Worm (Caenorhabditis elegans) whole organism, young adult: ENCODE data around the gene srg-15.

Experiments
- B0035.1 ChIP-seq: sonication (generic microtip); optimal IDR thresholded peaks from 2 replicates; lab custom pipeline; 2016; ENCODE audit warnings: missing genetic modification characterization, mild to moderate bottlenecking, missing compliant biosample characterization, missing genotype, missing genetic modification reagents
- B0336.3 ChIP-seq: fragments of 200-800 bp; sonication (Bioruptor generic); IDR thresholded peaks from 2 replicates; pipeline ENCODE4 v1.3.6; 2022; ENCODE audit warnings: missing genetic modification characterization, missing compliant biosample characterization
- C06A6.2 ChIP-seq: fragments of 200-800 bp; sonication (Bioruptor generic); conservative IDR thresholded peaks from 2 replicates; pipeline ENCODE4 v1.3.6; 2022; ENCODE audit warnings: missing genetic modification characterization, missing compliant biosample characterization
- F10E7.11 ChIP-seq: sonication (generic microtip); optimal IDR thresholded peaks from 2 replicates; lab custom pipeline; 2017; ENCODE audit warnings: mild to moderate bottlenecking, missing genetic modification characterization, moderate library complexity, missing compliant biosample characterization
- F33H1.4 ChIP-seq: fragments of 200-800 bp; sonication (Bioruptor generic); IDR thresholded peaks from 2 replicates; pipeline ENCODE4 v1.3.6; 2022; ENCODE audit warnings: missing genetic modification reagents, missing genetic modification characterization, missing compliant biosample characterization
- F39B2.1 ChIP-seq: fragments of 200-800 bp; sonication (Bioruptor generic); IDR thresholded peaks from 2 replicates; pipeline ENCODE4 v1.3.6; 2022; ENCODE audit warnings: missing genetic modification reagents, missing genetic modification characterization, missing compliant biosample characterization
- T07F8.4 ChIP-seq: sonication (generic microtip); optimal IDR thresholded peaks from 2 replicates; lab custom pipeline; 2016; ENCODE audit warnings: mild to moderate bottlenecking, missing genetic modification characterization, moderate library complexity, missing compliant biosample characterization
- T26A5.8 ChIP-seq: sonication (generic microtip); optimal IDR thresholded peaks from 2 replicates; lab custom pipeline; 2016; ENCODE audit warnings: missing genetic modification characterization, missing compliant biosample characterization
- Y56A3A.18 ChIP-seq: fragments of 200-800 bp; sonication (Bioruptor generic); IDR thresholded peaks from 2 replicates; pipeline ENCODE4 v1.3.6; 2022; ENCODE audit warnings: missing genetic modification reagents, missing genetic modification characterization, missing compliant biosample characterization
- atf-7 ChIP-seq: sonication (generic microtip); optimal IDR thresholded peaks from 2 replicates; lab custom pipeline; 2017; ENCODE audit warnings: mild to moderate bottlenecking, missing genetic modification characterization, missing compliant biosample characterization
- athp-1 ChIP-seq: sonication (generic microtip); optimal IDR thresholded peaks from 2 replicates; lab custom pipeline; 2017; ENCODE audit warnings: mild to moderate bottlenecking, missing genetic modification characterization, missing compliant biosample characterization
- ccch-3 ChIP-seq: fragments of 200-800 bp; sonication (Bioruptor generic); optimal IDR thresholded peaks from 2 replicates; lab custom pipeline; 2018; ENCODE audit warnings: mild to moderate bottlenecking, missing genetic modification characterization, missing compliant biosample characterization
- cebp-1 ChIP-seq, 2 experiments: fragments of 200-800 bp in 1 of 2; sonication (Bioruptor generic) in 1 of 2; sonication (generic microtip) in 1 of 2; IDR thresholded peaks in 1 of 2; optimal IDR thresholded peaks in 1 of 2; 2 replicates each; pipeline versions ENCODE4 v1.3.6 to Lab custom; 2017 to 2022; ENCODE audit warnings: missing compliant biosample characterization in 2 of 2, missing genetic modification characterization in 2 of 2, mild to moderate bottlenecking in 1 of 2, missing genetic modification reagents in 1 of 2, moderate library complexity in 1 of 2
- cebp-2 ChIP-seq: fragments of 200-800 bp; sonication (Bioruptor generic); IDR thresholded peaks from 2 replicates; pipeline ENCODE4 v1.3.6; 2022; ENCODE audit warnings: missing genetic modification characterization, missing compliant biosample characterization
- chd-7 ChIP-seq: sonication (generic microtip); optimal IDR thresholded peaks from 2 replicates; lab custom pipeline; 2016; ENCODE audit warnings: mild to moderate bottlenecking, missing genetic modification characterization, moderate library complexity, missing compliant biosample characterization
- die-1 ChIP-seq: sonication (generic microtip); optimal IDR thresholded peaks from 2 replicates; lab custom pipeline; 2016; ENCODE audit warnings: missing genotype, mild to moderate bottlenecking, missing genetic modification characterization, missing compliant biosample characterization
- dpff-1 ChIP-seq: sonication (generic microtip); optimal IDR thresholded peaks from 2 replicates; lab custom pipeline; 2017; ENCODE audit warnings: mild to moderate bottlenecking, missing genetic modification characterization, missing compliant biosample characterization
- dpl-1 ChIP-seq: fragments of 150-350 bp; optimal IDR thresholded peaks from 2 replicates; lab custom pipeline; 2014; ENCODE audit warnings: missing biosample characterization, missing genetic modification reagents, missing genetic modification characterization
- efl-1 ChIP-seq: fragments of 150-350 bp; optimal IDR thresholded peaks from 2 replicates; lab custom pipeline; 2014; ENCODE audit warnings: missing biosample characterization, missing genetic modification reagents, missing genetic modification characterization
- egl-44 ChIP-seq: fragments of 200-800 bp; sonication (Bioruptor generic); IDR thresholded peaks from 2 replicates; pipeline ENCODE4 v1.3.6; 2022; ENCODE audit warnings: missing genetic modification reagents, missing genetic modification characterization, missing compliant biosample characterization
- egrh-3 ChIP-seq: fragments of 200-800 bp; sonication (Bioruptor generic); IDR thresholded peaks from 2 replicates; pipeline ENCODE4 v1.3.6; 2022; ENCODE audit warnings: missing genetic modification reagents, missing genetic modification characterization, missing compliant biosample characterization
- ekl-4 ChIP-seq: fragments of 200-800 bp; sonication (Bioruptor generic); IDR thresholded peaks from 2 replicates; pipeline ENCODE4 v1.3.6; 2022; ENCODE audit warnings: missing genetic modification reagents, missing genetic modification characterization, missing compliant biosample characterization
- hlh-12 ChIP-seq: sonication (generic microtip); optimal IDR thresholded peaks from 2 replicates; lab custom pipeline; 2016; ENCODE audit warnings: missing genetic modification characterization, missing compliant biosample characterization
- hmg-20 ChIP-seq: fragments of 200-800 bp; sonication (Bioruptor generic); IDR thresholded peaks from 2 replicates; pipeline ENCODE4 v1.3.6; 2022; ENCODE audit warnings: missing genetic modification reagents, missing genetic modification characterization, missing compliant biosample characterization
- madf-10 ChIP-seq: sonication (generic microtip); optimal IDR thresholded peaks from 2 replicates; lab custom pipeline; 2016; ENCODE audit warnings: mild to moderate bottlenecking, missing genetic modification characterization, missing compliant biosample characterization
- mcd-1 ChIP-seq: fragments of 200-800 bp; sonication (Bioruptor generic); IDR thresholded peaks from 2 replicates; pipeline ENCODE4 v1.3.6; 2022; ENCODE audit warnings: missing genetic modification reagents, missing genetic modification characterization, missing compliant biosample characterization
- nfyb-1 ChIP-seq: fragments of 200-800 bp; sonication (Bioruptor generic); IDR thresholded peaks from 2 replicates; pipeline ENCODE4 v1.3.6; 2022; ENCODE audit warnings: missing genetic modification reagents, missing genetic modification characterization, missing compliant biosample characterization
- nhr-120 ChIP-seq: fragments of 200-800 bp; sonication (Bioruptor generic); IDR thresholded peaks from 2 replicates; pipeline ENCODE4 v1.3.6; 2022; ENCODE audit warnings: missing genetic modification characterization, missing compliant biosample characterization
- nhr-27 ChIP-seq: fragments of 200-800 bp; sonication (Bioruptor generic); optimal IDR thresholded peaks from 2 replicates; lab custom pipeline; 2018; ENCODE audit warnings: mild to moderate bottlenecking, missing genetic modification characterization, moderate library complexity, missing compliant biosample characterization
- nhr-80 ChIP-seq: sonication (generic microtip); optimal IDR thresholded peaks from 2 replicates; lab custom pipeline; 2016; ENCODE audit warnings: missing genetic modification characterization, missing compliant biosample characterization
- nhr-90 ChIP-seq: sonication (generic microtip); optimal IDR thresholded peaks from 2 replicates; lab custom pipeline; 2016; ENCODE audit warnings: missing genotype, mild to moderate bottlenecking, missing genetic modification characterization, missing compliant biosample characterization
- rec-8 ChIP-seq, 2 experiments: sonication (generic microtip); optimal IDR thresholded peaks; 2 replicates each; lab custom pipeline; 2016; ENCODE audit warnings: mild to moderate bottlenecking in 2 of 2, missing genetic modification characterization in 2 of 2, missing genetic modification reagents in 2 of 2, missing genotype in 2 of 2, missing biosample characterization in 1 of 2, missing compliant biosample characterization in 1 of 2, moderate library complexity in 1 of 2
- sea-2 ChIP-seq: fragments of 200-800 bp; sonication (Bioruptor generic); IDR thresholded peaks from 2 replicates; pipeline ENCODE4 v1.3.6; 2022; ENCODE audit warnings: missing genetic modification characterization, missing compliant biosample characterization
- snpc-3.4 ChIP-seq: sonication (generic microtip); optimal IDR thresholded peaks from 2 replicates; lab custom pipeline; 2017; ENCODE audit warnings: missing genetic modification characterization, mild to moderate bottlenecking, missing compliant biosample characterization, antibody characterized with exemption, moderate library complexity, missing genotype, missing genetic modification reagents
- somi-1 ChIP-seq: fragments of 200-800 bp; sonication (Bioruptor generic); optimal IDR thresholded peaks from 2 replicates; lab custom pipeline; 2018; ENCODE audit warnings: mild to moderate bottlenecking, missing genetic modification characterization, missing compliant biosample characterization
- tbp1 ChIP-seq: fragments of 200-800 bp; sonication (Bioruptor generic); optimal IDR thresholded peaks from 2 replicates; lab custom pipeline; 2018; ENCODE audit warnings: mild to moderate bottlenecking, missing genetic modification characterization, missing compliant biosample characterization
- unc-130 ChIP-seq: sonication (generic microtip); optimal IDR thresholded peaks from 2 replicates; lab custom pipeline; 2016; ENCODE audit warnings: missing genetic modification reagents, missing genetic modification characterization, missing compliant biosample characterization
- zfh-2 ChIP-seq: fragments of 200-800 bp; sonication (Bioruptor generic); conservative IDR thresholded peaks from 2 replicates; pipeline ENCODE4 v1.3.6; 2022; ENCODE audit warnings: missing genetic modification reagents, missing genetic modification characterization, missing compliant biosample characterization
- ztf-18 ChIP-seq: sonication (generic microtip); optimal IDR thresholded peaks from 2 replicates; lab custom pipeline; 2016; ENCODE audit warnings: missing genotype, mild to moderate bottlenecking, missing genetic modification characterization, missing compliant biosample characterization
- ztf-22 ChIP-seq: fragments of 200-800 bp; sonication (Bioruptor generic); optimal IDR thresholded peaks from 2 replicates; lab custom pipeline; 2018; ENCODE audit warnings: mild to moderate bottlenecking, missing genetic modification characterization, moderate library complexity, missing compliant biosample characterization
- ztf-25 ChIP-seq: fragments of 200-800 bp; sonication (Bioruptor generic); IDR thresholded peaks from 2 replicates; pipeline ENCODE4 v1.3.6; 2022; ENCODE audit warnings: missing genetic modification reagents, missing genetic modification characterization, missing compliant biosample characterization
- ztf-26 ChIP-seq: sonication (generic microtip); optimal IDR thresholded peaks from 2 replicates; lab custom pipeline; 2017; ENCODE audit warnings: missing genetic modification characterization, missing compliant biosample characterization
- ztf-3 ChIP-seq: fragments of 200-800 bp; sonication (Bioruptor generic); optimal IDR thresholded peaks from 2 replicates; lab custom pipeline; 2018; ENCODE audit warnings: mild to moderate bottlenecking, missing genetic modification characterization, missing compliant biosample characterization

Gene srg-15

DNA sequence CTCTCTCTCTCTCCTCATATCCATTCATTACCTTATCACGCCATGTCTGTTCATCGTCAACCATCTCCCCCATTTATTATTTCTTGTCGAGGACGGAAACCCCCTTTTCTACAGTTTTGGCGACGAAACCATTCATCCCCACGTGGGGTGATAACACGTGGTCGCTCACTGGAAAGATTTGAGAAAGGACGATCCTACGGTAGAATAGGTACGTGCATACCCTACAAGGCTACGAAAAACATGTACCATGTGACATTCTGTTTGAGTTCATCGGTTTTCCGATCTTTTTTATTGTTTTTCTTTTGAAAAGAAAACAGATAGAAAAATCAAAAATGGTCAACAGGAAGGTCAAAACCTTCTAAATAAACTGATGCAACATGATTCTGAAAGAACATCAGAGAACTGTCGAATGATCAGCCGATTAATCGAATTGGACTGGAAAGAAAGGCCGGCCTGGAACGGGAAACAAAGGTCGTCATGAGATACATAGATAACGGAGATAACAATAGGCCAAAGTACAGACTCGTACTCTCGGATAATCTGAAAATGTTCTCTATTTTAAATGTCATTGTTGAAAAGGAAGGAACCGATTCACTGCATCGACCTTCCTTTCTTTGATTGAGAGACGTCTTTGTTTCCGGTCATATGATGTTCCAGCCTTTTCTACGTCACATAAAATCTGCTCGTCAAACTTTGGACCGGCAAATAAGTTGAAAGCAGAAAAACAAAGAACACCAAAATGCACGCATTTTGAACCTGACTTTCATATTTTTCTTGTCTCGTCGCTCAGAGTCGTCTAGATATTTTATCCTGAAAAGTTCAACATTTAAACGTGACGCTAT lies 32.0 kb upstream of the srg-15 start (continued):
- TF ChIP-seq dpff-1, result no peak

DNA sequence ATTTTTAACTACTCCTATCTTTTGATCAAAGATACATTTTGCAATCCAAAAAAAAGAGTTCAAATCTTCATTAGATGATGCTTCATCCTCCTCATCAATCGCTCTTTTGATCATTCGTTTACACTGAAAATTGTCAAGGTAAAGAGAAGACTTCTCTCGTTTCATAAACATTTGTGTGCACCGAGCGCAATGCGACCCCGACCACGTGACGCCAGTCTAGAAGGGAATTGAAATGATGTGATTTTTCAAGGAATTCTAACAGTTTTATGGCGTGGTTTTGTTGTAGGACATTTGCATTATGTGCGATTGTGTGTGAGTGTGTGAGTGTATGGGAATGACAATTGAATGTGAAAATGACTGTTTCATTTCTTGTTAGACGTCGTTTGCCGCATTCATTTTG lies 31.1 kb upstream of the srg-15 start:
- no peak for TF ChIP-seq egl-44 (GFP tag; lab: Robert Waterston, UW)
- TF ChIP-seq F10E7.11 (tag; lab: Kevin White, UChicago), result no peak
- TF ChIP-seq nhr-27 (tag; lab: Kevin White, UChicago), result no peak
- TF ChIP-seq dpl-1 (GFP tag; lab: Kevin White, UChicago), result no peak
- no peak for TF ChIP-seq ztf-3 (GFP tag; lab: Kevin White, UChicago)
- TF ChIP-seq egrh-3, result no peak
- TF ChIP-seq athp-1 (tag; lab: Kevin White, UChicago), result no peak
- peak; percentile 34 for TF ChIP-seq somi-1 (GFP tag; lab: Kevin White, UChicago)
- TF ChIP-seq B0035.1, result no peak
- TF ChIP-seq nhr-80 (tag; lab: Kevin White, UChicago), result peak; percentile 33
- TF ChIP-seq cebp-1 (GFP tag; IDR thresholded peaks at IDR 0.05; lab: Robert Waterston, UW), result no peak
- peak; percentile 35 for TF ChIP-seq cebp-1 (tag; optimal IDR thresholded peaks at IDR 0.05; lab: Kevin White, UChicago)
- TF ChIP-seq atf-7 (tag; lab: Kevin White, UChicago), result no peak
- TF ChIP-seq C06A6.2 (GFP tag; lab: Robert Waterston, UW), result peak; percentile 47; the same call in 1 of the 2 replicates
- no peak for TF ChIP-seq chd-7 (tag; lab: Kevin White, UChicago)
- no peak for TF ChIP-seq ccch-3 (GFP tag; lab: Kevin White, UChicago)
- no peak for TF ChIP-seq T26A5.8 (tag; lab: Kevin White, UChicago)
- TF ChIP-seq zfh-2 (GFP tag; lab: Robert Waterston, UW), result no peak
- no peak for TF ChIP-seq efl-1 (GFP tag; lab: Kevin White, UChicago)
- TF ChIP-seq T07F8.4 (tag; lab: Kevin White, UChicago), result no peak
- peak; percentile 19 for TF ChIP-seq ztf-22 (GFP tag; lab: Kevin White, UChicago)

DNA sequence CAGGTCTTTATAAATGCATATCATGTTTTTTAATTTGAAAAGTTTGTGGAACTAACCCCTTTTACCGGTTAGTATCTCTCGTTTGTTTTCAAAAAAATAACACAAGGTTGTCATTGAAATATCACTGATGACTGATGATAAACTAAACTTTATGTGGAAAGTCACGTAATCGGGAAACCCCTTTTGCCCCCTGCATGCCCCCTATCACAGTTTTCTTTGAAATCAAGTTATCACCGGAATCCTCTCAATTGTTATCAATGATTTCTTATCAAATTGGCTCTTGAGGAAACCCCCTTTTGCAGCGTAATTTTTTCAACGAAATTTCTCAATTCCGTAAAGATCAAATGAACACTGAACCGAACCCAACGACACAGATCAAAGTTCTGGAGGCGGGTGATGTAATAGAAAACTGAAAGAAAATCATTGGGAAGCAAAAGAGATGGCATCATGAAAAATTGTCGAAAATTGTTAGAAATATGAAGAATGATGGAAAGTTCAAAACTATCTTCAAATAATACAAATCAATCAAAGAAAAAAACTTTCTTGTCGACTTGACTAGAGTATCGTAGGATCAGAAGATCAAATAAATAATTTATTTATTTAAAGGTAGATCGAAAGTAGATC lies 30.2 kb upstream of the srg-15 start:
- TF ChIP-seq nhr-120 (GFP tag; lab: Robert Waterston, UW) (no peak), die-1 (tag; lab: Kevin White, UChicago) (no peak), B0336.3 (GFP tag; lab: Robert Waterston, UW) (peak; percentile 58), madf-10 (tag; lab: Kevin White, UChicago) (peak; percentile 5), tbp1 (GFP tag; lab: Kevin White, UChicago) (peak; percentile 14), Y56A3A.18 (no peak), hmg-20 (GFP tag; lab: Robert Waterston, UW) (no peak), ekl-4 (GFP tag; lab: Robert Waterston, UW) (no peak), snpc-3.4 (no peak), ztf-18 (tag; lab: Kevin White, UChicago) (no peak), mcd-1 (GFP tag; lab: Robert Waterston, UW) (peak; percentile 11; the same call in 1 of the 2 replicates), atf-7 (tag; lab: Kevin White, UChicago) (peak; percentile 78), F39B2.1 (GFP tag; lab: Robert Waterston, UW) (no peak), F33H1.4 (no peak), egl-44 (GFP tag; lab: Robert Waterston, UW) (peak; percentile 60; the same call in 1 of the 2 replicates), nhr-90 (tag; lab: Kevin White, UChicago) (peak; percentile 10), sea-2 (GFP tag; lab: Robert Waterston, UW) (no peak), unc-130 (GFP tag; lab: Kevin White, UChicago) (no peak), somi-1 (GFP tag; lab: Kevin White, UChicago) (peak; percentile 70), efl-1 (GFP tag; lab: Kevin White, UChicago) (no peak), ztf-26 (peak; percentile 73), nfyb-1 (GFP tag; lab: Robert Waterston, UW) (peak; percentile 21; the same call in 1 of the 2 replicates), cebp-2 (no peak), rec-8 (tag; optimal IDR thresholded peaks at IDR 0.05; lab: Kevin White, UChicago) (no peak), ztf-25 (GFP tag; lab: Robert Waterston, UW) (no peak), hlh-12 (tag; lab: Kevin White, UChicago) (no peak)
